Fruit fly (Drosophila melanogaster) whole organism, embryonic: ENCODE data around the gene CG15170.
A peak's percentile ranks its signal among the peaks of the same experiment; 100 is the strongest.

Experiments used
- BEAF-32 ChIP-seq: fragments of 200-800 bp; sonication (Bioruptor generic); optimal IDR thresholded peaks from 3 replicates; lab custom pipeline; 2017; ENCODE audit warnings: missing biosample characterization, missing genetic modification characterization, mild to moderate bottlenecking, moderate library complexity, missing genetic modification reagents
- Bgb ChIP-seq: fragments of 200-800 bp; sonication (Bioruptor generic); IDR thresholded peaks from 2 replicates; pipeline ENCODE4 v1.3.6; 2022; ENCODE audit warnings: missing biosample characterization, missing genetic modification characterization; ENCODE audit not compliant: partially characterized antibody
- CG10147 ChIP-seq: fragments of 200-800 bp; sonication (Bioruptor generic); optimal IDR thresholded peaks from 2 replicates; lab custom pipeline; 2019; ENCODE audit warnings: missing biosample characterization, mild to moderate bottlenecking, missing genetic modification characterization, moderate library complexity
- CG11085 ChIP-seq: fragments of 200-800 bp; sonication (Bioruptor generic); IDR thresholded peaks from 2 replicates; pipeline ENCODE4 v1.3.6; 2022; ENCODE audit warnings: missing biosample characterization, missing genetic modification characterization
- CG13287 ChIP-seq: fragments of 200-800 bp; sonication (Bioruptor generic); IDR thresholded peaks from 2 replicates; pipeline ENCODE4 v1.3.6; 2022; ENCODE audit warnings: missing biosample characterization, missing genetic modification characterization; ENCODE audit not compliant: partially characterized antibody
- CG13424 ChIP-seq: fragments of 200-800 bp; sonication (Bioruptor generic); optimal IDR thresholded peaks from 2 replicates; lab custom pipeline; 2019; ENCODE audit warnings: missing biosample characterization, mild to moderate bottlenecking, missing genetic modification characterization, moderate library complexity
- CG14710 ChIP-seq: fragments of 200-800 bp; sonication (Bioruptor generic); optimal IDR thresholded peaks from 3 replicates; lab custom pipeline; 2019; ENCODE audit warnings: missing biosample characterization, mild to moderate bottlenecking, missing genetic modification characterization, moderate library complexity
- CG17385 ChIP-seq: fragments of 200-800 bp; sonication (Bioruptor generic); optimal IDR thresholded peaks from 3 replicates; lab custom pipeline; 2018; ENCODE audit warnings: missing biosample characterization, mild to moderate bottlenecking, missing genetic modification characterization
- CG2116 ChIP-seq: fragments of 200-800 bp; sonication (Bioruptor generic); optimal IDR thresholded peaks from 3 replicates; lab custom pipeline; 2018; ENCODE audit warnings: missing biosample characterization, mild to moderate bottlenecking, missing genetic modification characterization
- CG2120 ChIP-seq: fragments of 200-800 bp; sonication (Bioruptor generic); optimal IDR thresholded peaks from 3 replicates; lab custom pipeline; 2016; ENCODE audit warnings: missing biosample characterization, missing genetic modification characterization
- CG32532 ChIP-seq: fragments of 200-800 bp; sonication (Bioruptor generic); IDR thresholded peaks from 2 replicates; pipeline ENCODE4 v1.3.6; 2022; ENCODE audit warnings: missing biosample characterization, missing genetic modification characterization
- CG3281 ChIP-seq: fragments of 200-800 bp; sonication (Bioruptor generic); optimal IDR thresholded peaks from 3 replicates; lab custom pipeline; 2017; ENCODE audit warnings: missing biosample characterization, mild to moderate bottlenecking, missing genetic modification characterization
- CG4282 ChIP-seq: fragments of 200-800 bp; sonication (Bioruptor generic); optimal IDR thresholded peaks from 2 replicates; lab custom pipeline; 2016; ENCODE audit warnings: missing biosample characterization, missing genetic modification characterization
- CG4617 ChIP-seq: fragments of 200-800 bp; sonication (Bioruptor generic); optimal IDR thresholded peaks from 3 replicates; lab custom pipeline; 2016; ENCODE audit warnings: missing biosample characterization, missing genetic modification characterization, borderline replicate concordance
- CG6791 ChIP-seq: fragments of 200-800 bp; sonication (Bioruptor generic); IDR thresholded peaks from 3 replicates; pipeline ENCODE4 v1.3.6; 2022; ENCODE audit warnings: missing biosample characterization, missing genetic modification characterization; ENCODE audit not compliant: partially characterized antibody
- CG7963 ChIP-seq: fragments of 200-800 bp; sonication (Bioruptor generic); IDR thresholded peaks from 3 replicates; pipeline ENCODE4 v1.3.6; 2022; ENCODE audit warnings: missing biosample characterization, missing genetic modification characterization; ENCODE audit not compliant: partially characterized antibody
- CG9437 ChIP-seq: fragments of 200-800 bp; sonication (Bioruptor generic); optimal IDR thresholded peaks from 2 replicates; lab custom pipeline; 2018; ENCODE audit warnings: missing biosample characterization, mild to moderate bottlenecking, missing genetic modification characterization
- CrebB ChIP-seq: fragments of 200-800 bp; sonication (Bioruptor generic); optimal IDR thresholded peaks from 3 replicates; lab custom pipeline; 2018; ENCODE audit warnings: missing biosample characterization, mild to moderate bottlenecking, missing genetic modification characterization
- Dll ChIP-seq: fragments of 200-800 bp; sonication (Bioruptor generic); IDR thresholded peaks from 4 replicates; pipeline ENCODE4 v1.3.6; 2022; ENCODE audit warnings: missing biosample characterization, missing genetic modification characterization; ENCODE audit not compliant: partially characterized antibody
- Doc2 ChIP-seq: fragments of 200-800 bp; sonication (Bioruptor generic); IDR thresholded peaks from 2 replicates; pipeline ENCODE4 v1.3.6; 2022; ENCODE audit warnings: missing biosample characterization, missing genetic modification characterization
- HLH4C ChIP-seq: fragments of 200-800 bp; sonication (Bioruptor generic); IDR thresholded peaks from 3 replicates; pipeline ENCODE4 v1.3.6; 2022; ENCODE audit warnings: missing biosample characterization, missing genetic modification characterization; ENCODE audit not compliant: partially characterized antibody
- Hr51 ChIP-seq, 2 experiments: fragments of 200-800 bp; sonication (Bioruptor generic); optimal IDR thresholded peaks; 2 replicates in 1 of 2; 3 replicates in 1 of 2; lab custom pipeline; 2016 to 2018; ENCODE audit warnings: missing biosample characterization in 2 of 2, missing genetic modification characterization in 2 of 2, mild to moderate bottlenecking in 1 of 2, moderate library complexity in 1 of 2
- Med ChIP-seq: fragments of 200-800 bp; sonication (Bioruptor generic); peaks from one replicate; lab custom pipeline; 2016; ENCODE audit warnings: missing biosample characterization, missing genetic modification characterization, mild to moderate bottlenecking, inconsistent platforms, moderate library complexity
- NfI ChIP-seq: fragments of 200-800 bp; sonication (Bioruptor generic); optimal IDR thresholded peaks from 3 replicates; lab custom pipeline; 2018; ENCODE audit warnings: missing biosample characterization, mild to moderate bottlenecking, missing genetic modification characterization, moderate library complexity
- Opbp ChIP-seq: fragments of 200-800 bp; sonication (Bioruptor generic); IDR thresholded peaks from 3 replicates; pipeline ENCODE4 v1.3.6; 2022; ENCODE audit warnings: missing biosample characterization, missing genetic modification characterization; ENCODE audit not compliant: partially characterized antibody
- Pdp1 ChIP-seq, 2 experiments: fragments of 200-800 bp; sonication (Bioruptor generic); optimal IDR thresholded peaks; 3 replicates each; lab custom pipeline; 2016; ENCODE audit warnings: missing biosample characterization in 2 of 2, missing genetic modification characterization in 2 of 2, mild to moderate bottlenecking in 1 of 2, moderate library complexity in 1 of 2
- Rfx ChIP-seq: fragments of 200-800 bp; sonication (Bioruptor generic); IDR thresholded peaks from 2 replicates; pipeline ENCODE4 v1.3.6; 2022; ENCODE audit warnings: missing biosample characterization, missing genetic modification characterization
- Scr ChIP-seq: fragments of 200-800 bp; sonication (Bioruptor generic); IDR thresholded peaks from 2 replicates; pipeline ENCODE4 v1.3.6; 2022; ENCODE audit warnings: missing biosample characterization, missing genetic modification characterization; ENCODE audit not compliant: partially characterized antibody
- Sin3A ChIP-seq: fragments of >200 bp; optimal IDR thresholded peaks from 2 replicates; lab custom pipeline; 2018
- amos ChIP-seq: fragments of 200-800 bp; sonication (Bioruptor generic); IDR thresholded peaks from 2 replicates; pipeline ENCODE4 v1.3.6; 2022; ENCODE audit warnings: missing biosample characterization, missing genetic modification characterization; ENCODE audit not compliant: partially characterized antibody
- chn ChIP-seq: fragments of 200-800 bp; sonication (Bioruptor generic); optimal IDR thresholded peaks from 2 replicates; lab custom pipeline; 2016; ENCODE audit warnings: missing biosample characterization, missing genetic modification characterization
- dm ChIP-seq: fragments of 200-800 bp; sonication (Bioruptor generic); optimal IDR thresholded peaks from 3 replicates; lab custom pipeline; 2016; ENCODE audit warnings: missing biosample characterization, missing genetic modification characterization
- eyg ChIP-seq: fragments of 200-800 bp; sonication (Bioruptor generic); optimal IDR thresholded peaks from 3 replicates; lab custom pipeline; 2016; ENCODE audit warnings: missing biosample characterization, missing genetic modification characterization
- ftz-f1 ChIP-seq: fragments of 200-800 bp; sonication (Bioruptor generic); optimal IDR thresholded peaks from 2 replicates; lab custom pipeline; 2016; ENCODE audit warnings: missing biosample characterization, missing genetic modification characterization
- gro ChIP-seq: fragments of 200-800 bp; sonication (Bioruptor generic); optimal IDR thresholded peaks from 2 replicates; lab custom pipeline; 2016; ENCODE audit warnings: missing biosample characterization, missing genetic modification characterization
- hb ChIP-seq: fragments of 200-800 bp; sonication (Bioruptor generic); IDR thresholded peaks from 3 replicates; pipeline ENCODE4 v1.3.6; 2022; ENCODE audit warnings: missing biosample characterization, missing genetic modification characterization; ENCODE audit not compliant: partially characterized antibody
- hth ChIP-seq: fragments of >200 bp; optimal IDR thresholded peaks from 2 replicates; lab custom pipeline; 2017; ENCODE audit warnings: inconsistent platforms
- lilli ChIP-seq: fragments of 200-800 bp; sonication (Bioruptor generic); optimal IDR thresholded peaks from 3 replicates; lab custom pipeline; 2016; ENCODE audit warnings: missing biosample characterization, missing genetic modification characterization
- mld ChIP-seq: fragments of 200-800 bp; sonication (Bioruptor generic); IDR thresholded peaks from 3 replicates; pipeline ENCODE4 v1.3.6; 2022; ENCODE audit warnings: missing biosample characterization, missing genetic modification characterization; ENCODE audit not compliant: partially characterized antibody
- nmo ChIP-seq: fragments of 200-800 bp; sonication (Bioruptor generic); optimal IDR thresholded peaks from 2 replicates; lab custom pipeline; 2018; ENCODE audit warnings: missing biosample characterization, mild to moderate bottlenecking, missing genetic modification characterization, moderate library complexity
- pzg ChIP-seq: fragments of 200-800 bp; sonication (Bioruptor generic); optimal IDR thresholded peaks from 3 replicates; lab custom pipeline; 2018; ENCODE audit warnings: missing biosample characterization, mild to moderate bottlenecking, missing genetic modification characterization, moderate library complexity
- rib ChIP-seq: fragments of 200-800 bp; sonication (Bioruptor generic); IDR thresholded peaks from 2 replicates; pipeline ENCODE4 v1.3.6; 2022; ENCODE audit warnings: missing biosample characterization, missing genetic modification characterization
- row ChIP-seq: fragments of 200-800 bp; sonication (Bioruptor generic); IDR thresholded peaks from 3 replicates; pipeline ENCODE4 v1.3.6; 2022; ENCODE audit warnings: missing biosample characterization, missing genetic modification characterization
- sens ChIP-seq: fragments of 200-800 bp; sonication (Bioruptor generic); peaks from one replicate; lab custom pipeline; 2016; ENCODE audit warnings: missing biosample characterization, missing genetic modification characterization
- sna ChIP-seq: fragments of 200-800 bp; sonication (Bioruptor generic); IDR thresholded peaks from 2 replicates; pipeline ENCODE4 v1.3.6; 2022; ENCODE audit warnings: missing biosample characterization, missing genetic modification characterization; ENCODE audit not compliant: partially characterized antibody
- sob ChIP-seq: fragments of 200-800 bp; sonication (Bioruptor generic); IDR thresholded peaks from 2 replicates; pipeline ENCODE4 v1.3.6; 2022; ENCODE audit warnings: missing biosample characterization, missing genetic modification characterization
- tio ChIP-seq: fragments of 200-800 bp; sonication (Bioruptor generic); optimal IDR thresholded peaks from 2 replicates; lab custom pipeline; 2017; ENCODE audit warnings: missing biosample characterization, missing genetic modification characterization, inconsistent platforms
- vvl ChIP-seq: fragments of 200-800 bp; sonication (Bioruptor generic); IDR thresholded peaks from 2 replicates; pipeline ENCODE4 v1.3.6; 2022; ENCODE audit warnings: missing biosample characterization, missing genetic modification characterization

The CG15170 gene

DNA sequence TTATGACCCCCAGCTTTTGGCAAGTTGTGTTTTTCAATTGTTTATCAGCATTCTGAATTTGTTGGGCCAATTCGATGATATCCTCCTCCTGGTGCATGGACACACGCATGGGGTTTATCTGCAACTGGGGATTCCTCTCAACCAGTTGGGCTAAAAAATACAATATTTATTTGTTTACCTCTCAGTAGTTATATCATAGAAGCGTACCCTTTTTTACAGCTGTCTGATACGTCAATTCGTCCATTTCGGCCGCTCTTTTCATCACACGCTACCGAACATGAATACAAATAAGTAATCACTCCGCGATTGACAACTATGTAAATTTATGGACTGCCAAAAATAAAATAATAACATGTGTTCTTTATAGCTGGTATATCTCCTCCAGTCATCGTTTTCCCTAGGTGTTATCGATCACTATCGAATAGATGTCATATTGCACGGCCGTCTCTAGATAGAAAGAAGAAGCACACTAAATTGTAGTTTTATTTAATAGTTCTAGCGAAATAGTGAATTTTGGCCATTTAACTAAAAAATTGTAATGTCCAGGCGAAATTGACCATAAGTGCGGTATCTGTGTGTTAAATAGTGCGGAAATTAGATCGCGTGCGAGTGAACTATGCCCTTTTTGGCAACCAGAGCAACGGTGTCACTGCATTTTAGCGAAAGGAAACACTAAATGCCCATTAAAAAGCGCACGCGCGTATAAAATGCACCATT, 44.3 kb upstream of the CG15170 start, which contains the start of the genes mib2 and CG31800 (continued):
- TF ChIP-seq nmo (GFP tag; lab: Kevin White, UChicago) (peak; percentile 20), Dll (GFP tag; lab: Robert Waterston, UW) (peak; percentile 83), amos (GFP tag; lab: Robert Waterston, UW) (peak; percentile 88), BEAF-32 (GFP tag; lab: Kevin White, UChicago) (peak; percentile 84), CG11085 (GFP tag; lab: Robert Waterston, UW) (no peak), NfI (GFP tag; lab: Kevin White, UChicago) (no peak), CG6791 (GFP tag; lab: Robert Waterston, UW) (peak; percentile 85), CG7963 (peak; percentile 86), hb (GFP tag; lab: Robert Waterston, UW) (peak; percentile 77; the same call in 2 of the 3 replicates), CG13424 (tag; lab: Kevin White, UChicago) (peak; percentile 2), sna (GFP tag; lab: Robert Waterston, UW) (peak; percentile 83), CG14710 (tag; lab: Kevin White, UChicago) (peak; percentile 27), HLH4C (GFP tag; lab: Robert Waterston, UW) (peak; percentile 89), row (GFP tag; lab: Robert Waterston, UW) (peak; percentile 44; the same call in 1 of the 3 replicates), vvl (GFP tag; lab: Robert Waterston, UW) (peak; percentile 8; the same call in 1 of the 2 replicates), CG10147 (GFP tag; lab: Kevin White, UChicago) (peak; percentile 32), CrebB (no peak), Scr (GFP tag; lab: Robert Waterston, UW) (peak; percentile 85), mld (peak; percentile 84), Hr51 (GFP tag; optimal IDR thresholded peaks at IDR 0.05; lab: Kevin White, UChicago) (no peak), chn (GFP tag; lab: Kevin White, UChicago) (peak; percentile 1), hth (lab: Kevin White, UChicago) (no peak), CG17385 (GFP tag; lab: Kevin White, UChicago) (peak; percentile 95), Med (GFP tag; lab: Kevin White, UChicago) (peak; percentile 80), eyg (GFP tag; lab: Kevin White, UChicago) (no peak), dm (GFP tag; lab: Kevin White, UChicago) (peak; percentile 57), CG32532 (GFP tag; lab: Robert Waterston, UW) (no peak), Doc2 (GFP tag; lab: Robert Waterston, UW) (no peak), lilli (GFP tag; lab: Kevin White, UChicago) (peak; percentile 10), Opbp (peak; percentile 86; the same call in 2 of the 3 replicates), sob (GFP tag; lab: Robert Waterston, UW) (peak; percentile 35; the same call in 1 of the 2 replicates), CG13287 (GFP tag; lab: Robert Waterston, UW) (peak; percentile 78), CG4617 (GFP tag; lab: Kevin White, UChicago) (peak; percentile 90), rib (GFP tag; lab: Robert Waterston, UW) (no peak), ftz-f1 (GFP tag; lab: Kevin White, UChicago) (no peak), CG2116 (GFP tag; lab: Kevin White, UChicago) (peak; percentile 73), Pdp1 (GFP tag; optimal IDR thresholded peaks at IDR 0.05; lab: Kevin White, UChicago) (peak in 1 of 2 experiments; percentile 77), Rfx (GFP tag; lab: Robert Waterston, UW) (no peak), CG2120 (GFP tag; lab: Kevin White, UChicago) (peak; percentile 42), CG4282 (GFP tag; lab: Kevin White, UChicago) (no peak), gro (GFP tag; lab: Kevin White, UChicago) (peak; percentile 20), Bgb (peak; percentile 89), CG9437 (GFP tag; lab: Kevin White, UChicago) (no peak), sens (peak; percentile 55), tio (GFP tag; lab: Kevin White, UChicago) (no peak), Sin3A (lab: Kevin White, UChicago) (peak; percentile 12), pzg (peak; percentile 63), CG3281 (GFP tag; lab: Kevin White, UChicago) (peak; percentile 5)
